Fruit fly (Drosophila melanogaster) whole organism, adult: ENCODE data around the gene FIG4.

ENCODE experiments used
- CG11617 ChIP-seq: fragments of 200-800 bp; sonication (Bioruptor generic); optimal IDR thresholded peaks from 2 replicates; lab custom pipeline; 2017; ENCODE audit warnings: mild to moderate bottlenecking, missing biosample characterization, missing genetic modification reagents, missing genetic modification characterization
- CG33017 ChIP-seq: fragments of 200-800 bp; sonication (Bioruptor generic); optimal IDR thresholded peaks from 2 replicates; lab custom pipeline; 2018; ENCODE audit warnings: missing biosample characterization, mild to moderate bottlenecking, missing genetic modification characterization, moderate library complexity
- Clk ChIP-seq: fragments of 200-800 bp; sonication (Bioruptor generic); optimal IDR thresholded peaks from 2 replicates; lab custom pipeline; 2017; ENCODE audit warnings: missing biosample characterization, missing genetic modification characterization
- kay ChIP-seq: fragments of 200-800 bp; sonication (Bioruptor generic); peaks from one replicate; lab custom pipeline; 2016; ENCODE audit warnings: missing biosample characterization, missing genetic modification characterization, borderline replicate concordance

DNA sequence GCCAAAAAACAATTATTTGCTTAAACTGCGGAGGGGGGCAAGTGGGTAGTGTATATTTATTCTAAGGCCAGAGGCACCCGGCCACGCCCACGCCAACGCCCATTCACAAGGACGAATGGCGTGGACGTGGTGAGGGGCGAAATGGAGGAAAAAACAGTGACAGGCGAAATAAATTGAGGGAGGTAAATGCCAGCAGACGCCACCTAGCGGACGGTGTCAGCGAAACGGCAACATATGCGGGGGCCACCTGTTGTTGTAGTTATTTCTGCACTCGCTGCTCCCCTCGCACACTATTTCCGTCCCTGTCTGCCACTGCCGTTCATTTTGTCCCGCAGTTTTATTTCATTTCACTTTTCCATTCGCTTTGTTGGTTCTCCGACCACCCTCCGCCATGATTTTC, 47.0 kb upstream of the FIG4 start:
- TF ChIP-seq Clk (GFP tag; lab: Kevin White, UChicago), result no peak
- no peak for TF ChIP-seq CG11617 (GFP tag; lab: Kevin White, UChicago)
- TF ChIP-seq kay (GFP tag; lab: Kevin White, UChicago), result peak; percentile 9
- TF ChIP-seq CG33017, result no peak
